Worm (Caenorhabditis elegans): ENCODE data around the gene C06E4.1.

The C06E4.1 gene

ce11 chrIV:7319931-7320435, 36.9 kb downstream of the C06E4.1 start (continued):
- TF ChIP-seq lin-54 (GFP tag; optimal IDR thresholded peaks at IDR 0.05): peak; percentile 4
- no peak for TF ChIP-seq C17E4.6 (GFP tag; IDR thresholded peaks at IDR 0.05)
- TF ChIP-seq ztf-26 (tag; optimal IDR thresholded peaks at IDR 0.05): peak; percentile 53
- TF ChIP-seq B0336.3 (GFP tag; IDR thresholded peaks at IDR 0.05): peak; percentile 87
- peak; percentile 92 for TF ChIP-seq nhr-80 (tag; optimal IDR thresholded peaks at IDR 0.05)
- TF ChIP-seq lsl-1 (GFP tag; optimal IDR thresholded peaks at IDR 0.05): no peak
- peak; percentile 80; the same call in 1 of the 2 replicates for TF ChIP-seq nfyb-1 (GFP tag; IDR thresholded peaks at IDR 0.05)
- no peak for TF ChIP-seq unc-62 (GFP tag; optimal IDR thresholded peaks at IDR 0.05)
- TF ChIP-seq ZK185.1 (tag; optimal IDR thresholded peaks at IDR 0.05; ENCODE audit: poor library complexity, severe bottlenecking): peak; percentile 51
- no peak for TF ChIP-seq F37B4.10 (GFP tag; IDR thresholded peaks at IDR 0.05)
- peak in 1 of 2 experiments; percentile 6 for TF ChIP-seq let-607 (tag; optimal IDR thresholded peaks at IDR 0.05)
- no peak for TF ChIP-seq attf-3 (GFP tag; conservative IDR thresholded peaks at IDR 0.05)
- TF ChIP-seq cebp-1 (GFP tag; IDR thresholded peaks at IDR 0.05): no peak
- peak; percentile 85 for TF ChIP-seq cebp-1 (tag; optimal IDR thresholded peaks at IDR 0.05)
- TF ChIP-seq ceh-27 (GFP tag; optimal IDR thresholded peaks at IDR 0.05): peak; percentile 8
- TF ChIP-seq akir-1 (GFP tag; optimal IDR thresholded peaks at IDR 0.05): no peak
- no peak for TF ChIP-seq C06A6.2 (GFP tag; conservative IDR thresholded peaks at IDR 0.05)
- TF ChIP-seq snpc-4 (GFP tag; optimal IDR thresholded peaks at IDR 0.05): peak; percentile 5
- TF ChIP-seq snpc-4 (tag; optimal IDR thresholded peaks at IDR 0.05): peak in 3 of 4 experiments; percentile 44 to 77 (median 66)
- TF ChIP-seq rcor-1 (GFP tag; IDR thresholded peaks at IDR 0.05): no peak
- TF ChIP-seq lin-35 (GFP tag; optimal IDR thresholded peaks at IDR 0.05): peak in 1 of 3 experiments; percentile 57
- TF ChIP-seq sptf-2 (GFP tag; optimal IDR thresholded peaks at IDR 0.05): no peak
- TF ChIP-seq ekl-4 (GFP tag; IDR thresholded peaks at IDR 0.05): peak; percentile 65; the same call in 1 of the 2 replicates

ce11 chrIV:7320688-7321087, 37.6 kb downstream of the C06E4.1 start:
- TF ChIP-seq ztf-22 (GFP tag; optimal IDR thresholded peaks at IDR 0.05): no peak
- TF ChIP-seq F22D6.2 (tag; optimal IDR thresholded peaks at IDR 0.05): no peak
- TF ChIP-seq K11D2.4 (GFP tag; IDR thresholded peaks at IDR 0.05): no peak
- TF ChIP-seq T26A5.8 (tag; optimal IDR thresholded peaks at IDR 0.05): no peak
- no peak for TF ChIP-seq egl-18 (GFP tag; IDR thresholded peaks at IDR 0.05)
- no peak for TF ChIP-seq T07F8.4 (tag; optimal IDR thresholded peaks at IDR 0.05)
- TF ChIP-seq lin-35 (GFP tag; optimal IDR thresholded peaks at IDR 0.05): no peak
- TF ChIP-seq unc-130 (GFP tag; optimal IDR thresholded peaks at IDR 0.05): no peak
- TF ChIP-seq B0336.3 (GFP tag; IDR thresholded peaks at IDR 0.05): no peak
- no peak for TF ChIP-seq cebp-2 (GFP tag; IDR thresholded peaks at IDR 0.05)
- no peak for TF ChIP-seq bed-1 (GFP tag; IDR thresholded peaks at IDR 0.05)
- no peak for TF ChIP-seq Y56A3A.18 (GFP tag; IDR thresholded peaks at IDR 0.05)
- TF ChIP-seq nhr-120 (GFP tag; IDR thresholded peaks at IDR 0.05): no peak
- no peak for TF ChIP-seq somi-1 (GFP tag; optimal IDR thresholded peaks at IDR 0.05)
- TF ChIP-seq C17E4.6 (GFP tag; IDR thresholded peaks at IDR 0.05): no peak
- no peak for TF ChIP-seq let-526 (GFP tag; IDR thresholded peaks at IDR 0.05)
- no peak for TF ChIP-seq Y53G8AR.9 (GFP tag; conservative IDR thresholded peaks at IDR 0.05)

- TF ChIP-seq ztf-25 (GFP tag; IDR thresholded peaks at IDR 0.05) (no peak), attf-5 (GFP tag; optimal IDR thresholded peaks at IDR 0.05) (no peak), rpc-1 (optimal IDR thresholded peaks at IDR 0.05) (no peak), rpc-1 (tag; optimal IDR thresholded peaks at IDR 0.05) (no peak), die-1 (tag; optimal IDR thresholded peaks at IDR 0.05) (no peak), attf-6 (GFP tag; IDR thresholded peaks at IDR 0.05) (no peak), sptf-2 (GFP tag; optimal IDR thresholded peaks at IDR 0.05) (no peak), lin-26 (GFP tag; IDR thresholded peaks at IDR 0.05) (no peak), dpl-1 (GFP tag; optimal IDR thresholded peaks at IDR 0.05) (no peak), akir-1 (GFP tag; optimal IDR thresholded peaks at IDR 0.05) (no peak), hrde-1 (tag; optimal IDR thresholded peaks at IDR 0.05; ENCODE audit: borderline replicate concordance) (no peak), tlf-1 (GFP tag; optimal IDR thresholded peaks at IDR 0.05) (no peak), ceh-79 (tag; optimal IDR thresholded peaks at IDR 0.05) (no peak), lsl-1 (GFP tag; optimal IDR thresholded peaks at IDR 0.05) (no peak), egl-44 (GFP tag; IDR thresholded peaks at IDR 0.05) (no peak)
Observed at ce11 chrIV:7323904-7324303, 40.8 kb downstream of the C06E4.1 start.
